Worm (Caenorhabditis elegans): Measurements from ENCODE around the gene eif-3.L.

DNA sequence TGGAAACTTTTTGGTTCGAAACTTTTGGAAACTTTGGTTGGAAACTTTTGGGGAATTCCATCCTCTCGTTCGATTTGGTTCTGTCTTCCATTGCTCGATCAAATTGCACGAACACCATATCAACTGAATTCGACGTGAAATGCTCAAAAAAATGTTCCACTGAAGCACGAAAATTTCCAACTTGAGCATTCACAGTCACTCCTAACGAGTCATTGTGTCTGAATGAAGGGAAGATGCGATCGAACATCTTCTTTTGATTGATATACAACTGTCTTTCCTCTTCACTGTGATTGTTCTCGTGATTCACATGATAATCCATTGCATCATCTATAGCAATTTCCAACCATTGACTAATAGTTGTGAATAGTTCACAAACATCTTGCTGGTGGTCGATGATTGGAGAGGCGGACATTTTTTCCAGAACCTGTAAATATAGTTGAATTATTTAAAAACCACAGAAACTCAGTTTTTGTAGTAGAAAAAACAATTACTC lies 6.1 kb upstream of the eif-3.L start, which contains the start of gene F59E12.15:
- TF ChIP-seq tbx-11 (GFP tag; IDR thresholded peaks at IDR 0.05) (no peak), tbx-37 (GFP tag; conservative IDR thresholded peaks at IDR 0.05) (no peak), F13C5.2 (tag; optimal IDR thresholded peaks at IDR 0.05) (no peak), sea-1 (GFP tag; conservative IDR thresholded peaks at IDR 0.05) (no peak), ceh-36 (tag; optimal IDR thresholded peaks at IDR 0.05) (no peak), ceh-13 (GFP tag; optimal IDR thresholded peaks at IDR 0.05) (no peak), ama-1 (optimal IDR thresholded peaks at IDR 0.05) (no peak), aly-1 (tag; optimal IDR thresholded peaks at IDR 0.05) (no peak), flt-1 (GFP tag; IDR thresholded peaks at IDR 0.05) (no peak), tra-4 (tag; optimal IDR thresholded peaks at IDR 0.05) (no peak)
